Fruit fly (Drosophila melanogaster) whole organism, embryonic: ENCODE data around the gene mora.
A peak's percentile ranks its signal among the peaks of the same experiment; 100 is the strongest.

Experiments
- Atf6 ChIP-seq: fragments of 200-800 bp; sonication (Bioruptor generic); IDR thresholded peaks from 2 replicates; pipeline ENCODE4 v1.3.6; 2022; ENCODE audit warnings: missing biosample characterization, missing genetic modification characterization
- CG1024 ChIP-seq: fragments of 200-800 bp; sonication (Bioruptor generic); IDR thresholded peaks from 2 replicates; pipeline ENCODE4 v1.3.6; 2022; ENCODE audit warnings: missing biosample characterization, missing genetic modification characterization
- CG11093 ChIP-seq: fragments of 200-800 bp; sonication (Bioruptor generic); IDR thresholded peaks from 3 replicates; pipeline ENCODE4 v1.3.6; 2022; ENCODE audit warnings: missing biosample characterization, missing genetic modification characterization
- CG1233 ChIP-seq: fragments of 200-800 bp; sonication (Bioruptor generic); optimal IDR thresholded peaks from 4 replicates; lab custom pipeline; 2018; ENCODE audit warnings: missing biosample characterization, mild to moderate bottlenecking, missing genetic modification characterization
- CG12769 ChIP-seq: fragments of 200-800 bp; sonication (Bioruptor generic); optimal IDR thresholded peaks from 2 replicates; lab custom pipeline; 2019; ENCODE audit warnings: missing biosample characterization, mild to moderate bottlenecking, missing genetic modification characterization, moderate library complexity
- CG14014 ChIP-seq: fragments of 200-800 bp; sonication (Bioruptor generic); IDR thresholded peaks from 2 replicates; pipeline ENCODE4 v1.3.6; 2022; ENCODE audit warnings: missing biosample characterization, missing genetic modification characterization
- CG14710 ChIP-seq: fragments of 200-800 bp; sonication (Bioruptor generic); optimal IDR thresholded peaks from 3 replicates; lab custom pipeline; 2019; ENCODE audit warnings: missing biosample characterization, mild to moderate bottlenecking, missing genetic modification characterization, moderate library complexity
- CG15269 ChIP-seq: fragments of 200-800 bp; sonication (Bioruptor generic); optimal IDR thresholded peaks from 2 replicates; lab custom pipeline; 2018; ENCODE audit warnings: missing biosample characterization, mild to moderate bottlenecking, missing genetic modification characterization, moderate library complexity
- CG16813 ChIP-seq: fragments of 200-800 bp; sonication (Bioruptor generic); IDR thresholded peaks from 3 replicates; pipeline ENCODE4 v1.3.6; 2022; ENCODE audit warnings: missing biosample characterization, missing genetic modification characterization; ENCODE audit not compliant: partially characterized antibody
- CG17802 ChIP-seq: fragments of 200-800 bp; sonication (Bioruptor generic); optimal IDR thresholded peaks from 2 replicates; lab custom pipeline; 2018; ENCODE audit warnings: missing biosample characterization, mild to moderate bottlenecking, missing genetic modification characterization, moderate library complexity
- CG2678 ChIP-seq: fragments of 200-800 bp; sonication (Bioruptor generic); optimal IDR thresholded peaks from 3 replicates; lab custom pipeline; 2019; ENCODE audit warnings: missing biosample characterization, mild to moderate bottlenecking, missing genetic modification characterization, moderate library complexity
- CG31388 ChIP-seq: fragments of 200-800 bp; sonication (Bioruptor generic); optimal IDR thresholded peaks from 2 replicates; lab custom pipeline; 2016; ENCODE audit warnings: missing biosample characterization, missing genetic modification characterization
- CG32532 ChIP-seq: fragments of 200-800 bp; sonication (Bioruptor generic); IDR thresholded peaks from 2 replicates; pipeline ENCODE4 v1.3.6; 2022; ENCODE audit warnings: missing biosample characterization, missing genetic modification characterization
- CG32767 ChIP-seq: fragments of 200-800 bp; sonication (Bioruptor generic); IDR thresholded peaks from 2 replicates; pipeline ENCODE4 v1.3.6; 2022; ENCODE audit warnings: missing biosample characterization, missing genetic modification characterization
- CG34376 ChIP-seq: fragments of 200-800 bp; sonication (Bioruptor generic); optimal IDR thresholded peaks from 2 replicates; lab custom pipeline; 2018; ENCODE audit warnings: missing biosample characterization, mild to moderate bottlenecking, missing genetic modification characterization
- CG3838 ChIP-seq: fragments of 200-800 bp; sonication (Bioruptor generic); optimal IDR thresholded peaks from 3 replicates; lab custom pipeline; 2016; ENCODE audit warnings: missing biosample characterization, missing genetic modification characterization
- CG3847 ChIP-seq: fragments of 200-800 bp; sonication (Bioruptor generic); IDR thresholded peaks from 2 replicates; pipeline ENCODE4 v1.3.6; 2022; ENCODE audit warnings: missing biosample characterization, missing genetic modification characterization
- CG4328 ChIP-seq: fragments of 200-800 bp; sonication (Bioruptor generic); optimal IDR thresholded peaks from 3 replicates; lab custom pipeline; 2017; ENCODE audit warnings: missing biosample characterization, missing genetic modification reagents, missing genetic modification characterization
- CG4707 ChIP-seq: fragments of 200-800 bp; sonication (Bioruptor generic); optimal IDR thresholded peaks from 2 replicates; lab custom pipeline; 2018; ENCODE audit warnings: missing biosample characterization, mild to moderate bottlenecking, missing genetic modification characterization, moderate library complexity
- CG7357 ChIP-seq: fragments of 200-800 bp; sonication (Bioruptor generic); IDR thresholded peaks from 3 replicates; pipeline ENCODE4 v1.3.6; 2022; ENCODE audit warnings: missing biosample characterization, missing genetic modification characterization
- CG9727 ChIP-seq: fragments of 200-800 bp; sonication (Bioruptor generic); optimal IDR thresholded peaks from 3 replicates; lab custom pipeline; 2017; ENCODE audit warnings: missing biosample characterization, mild to moderate bottlenecking, missing genetic modification characterization
- Deaf1 ChIP-seq: fragments of 200-800 bp; optimal IDR thresholded peaks from 3 replicates; lab custom pipeline; 2019; ENCODE audit warnings: missing biosample characterization, mild to moderate bottlenecking, missing genetic modification characterization, moderate library complexity
- Doc3 ChIP-seq: fragments of 200-800 bp; sonication (Bioruptor generic); IDR thresholded peaks from 3 replicates; pipeline ENCODE4 v1.3.6; 2022; ENCODE audit warnings: missing biosample characterization, missing genetic modification characterization; ENCODE audit not compliant: partially characterized antibody
- Fer1 ChIP-seq: fragments of 200-800 bp; sonication (Bioruptor generic); optimal IDR thresholded peaks from 2 replicates; lab custom pipeline; 2017; ENCODE audit warnings: missing biosample characterization, mild to moderate bottlenecking, missing genetic modification characterization
- HHEX ChIP-seq: fragments of 200-800 bp; sonication (Bioruptor generic); optimal IDR thresholded peaks from 3 replicates; lab custom pipeline; 2017; ENCODE audit warnings: missing biosample characterization, mild to moderate bottlenecking, missing genetic modification characterization, missing genetic modification reagents
- HLHmδ ChIP-seq: fragments of 200-800 bp; sonication (Bioruptor generic); optimal IDR thresholded peaks from 2 replicates; lab custom pipeline; 2018; ENCODE audit warnings: missing biosample characterization, mild to moderate bottlenecking, missing genetic modification characterization, moderate library complexity
- Lpt ChIP-seq: fragments of >200 bp; optimal IDR thresholded peaks from 2 replicates; lab custom pipeline; 2018; ENCODE audit warnings: missing biosample characterization, missing genetic modification characterization
- MTF-1 ChIP-seq: fragments of 200-800 bp; sonication (Bioruptor generic); optimal IDR thresholded peaks from 2 replicates; lab custom pipeline; 2018; ENCODE audit warnings: missing biosample characterization, mild to moderate bottlenecking, missing genetic modification characterization, borderline replicate concordance
- Nf-YB ChIP-seq: fragments of 200-800 bp; sonication (Bioruptor generic); optimal IDR thresholded peaks from 3 replicates; lab custom pipeline; 2019; ENCODE audit warnings: missing biosample characterization, mild to moderate bottlenecking, missing genetic modification characterization, moderate library complexity
- Pdp1 ChIP-seq, 2 experiments: fragments of 200-800 bp; sonication (Bioruptor generic); optimal IDR thresholded peaks; 3 replicates each; lab custom pipeline; 2016; ENCODE audit warnings: missing biosample characterization in 2 of 2, missing genetic modification characterization in 2 of 2, mild to moderate bottlenecking in 1 of 2, moderate library complexity in 1 of 2
- Ptx1 ChIP-seq: fragments of 200-800 bp; sonication (Bioruptor generic); IDR thresholded peaks from 2 replicates; pipeline ENCODE4 v1.3.6; 2022; ENCODE audit warnings: missing biosample characterization, missing genetic modification characterization
- Rx ChIP-seq: fragments of 200-800 bp; sonication (Bioruptor generic); IDR thresholded peaks from 2 replicates; pipeline ENCODE4 v1.3.6; 2022; ENCODE audit warnings: missing biosample characterization, missing genetic modification characterization
- Sox100B ChIP-seq: fragments of 200-800 bp; sonication (Bioruptor generic); optimal IDR thresholded peaks from 3 replicates; lab custom pipeline; 2018; ENCODE audit warnings: missing biosample characterization, mild to moderate bottlenecking, missing genetic modification characterization
- Sry-δ ChIP-seq: fragments of 200-800 bp; sonication (Bioruptor generic); optimal IDR thresholded peaks from 2 replicates; lab custom pipeline; 2016; ENCODE audit warnings: missing biosample characterization, missing genetic modification characterization
- Ssrp ChIP-seq: fragments of 200-800 bp; sonication (Bioruptor generic); optimal IDR thresholded peaks from 2 replicates; lab custom pipeline; 2018; ENCODE audit warnings: missing biosample characterization, mild to moderate bottlenecking, missing genetic modification characterization, moderate library complexity
- Tbp ChIP-seq: fragments of >200 bp; optimal IDR thresholded peaks from 2 replicates; lab custom pipeline; 2018; ENCODE audit warnings: missing biosample characterization, missing genetic modification characterization
- aop ChIP-seq: fragments of 200-800 bp; sonication (Bioruptor generic); IDR thresholded peaks from 2 replicates; pipeline ENCODE4 v1.3.6; 2022; ENCODE audit warnings: missing biosample characterization, missing genetic modification characterization
- ara ChIP-seq: fragments of 200-800 bp; sonication (Bioruptor generic); IDR thresholded peaks from 2 replicates; pipeline ENCODE4 v1.3.6; 2022; ENCODE audit warnings: missing biosample characterization, missing genetic modification characterization
- cg ChIP-seq: fragments of 200-800 bp; sonication (Bioruptor generic); optimal IDR thresholded peaks from 3 replicates; lab custom pipeline; 2019; ENCODE audit warnings: missing biosample characterization, mild to moderate bottlenecking, missing genetic modification characterization, moderate library complexity
- fru ChIP-seq: fragments of >200 bp; optimal IDR thresholded peaks from 2 replicates; lab custom pipeline; 2017
- gsb-n ChIP-seq: fragments of 200-800 bp; sonication (Bioruptor generic); optimal IDR thresholded peaks from 3 replicates; lab custom pipeline; 2018; ENCODE audit warnings: missing biosample characterization, mild to moderate bottlenecking, missing genetic modification characterization
- knrl ChIP-seq: fragments of 200-800 bp; sonication (Bioruptor generic); IDR thresholded peaks from 3 replicates; pipeline ENCODE4 v1.3.6; 2022; ENCODE audit warnings: missing biosample characterization, missing genetic modification characterization; ENCODE audit not compliant: partially characterized antibody
- nau ChIP-seq: fragments of 200-800 bp; sonication (Bioruptor generic); optimal IDR thresholded peaks from 3 replicates; lab custom pipeline; 2017; ENCODE audit warnings: missing biosample characterization, mild to moderate bottlenecking, missing genetic modification characterization, missing genetic modification reagents
- pita ChIP-seq: fragments of 200-800 bp; sonication (Bioruptor generic); optimal IDR thresholded peaks from 2 replicates; lab custom pipeline; 2017; ENCODE audit warnings: missing biosample characterization, mild to moderate bottlenecking, missing genetic modification characterization
- schlank ChIP-seq: fragments of 200-800 bp; sonication (Bioruptor generic); optimal IDR thresholded peaks from 2 replicates; lab custom pipeline; 2018; ENCODE audit warnings: missing biosample characterization, mild to moderate bottlenecking, missing genetic modification characterization
- scrt ChIP-seq: fragments of 200-800 bp; sonication (Bioruptor generic); optimal IDR thresholded peaks from 2 replicates; lab custom pipeline; 2018; ENCODE audit warnings: missing biosample characterization, mild to moderate bottlenecking, missing genetic modification characterization, moderate library complexity
- sd ChIP-seq: fragments of 200-800 bp; sonication (Bioruptor generic); optimal IDR thresholded peaks from 3 replicates; lab custom pipeline; 2018; ENCODE audit warnings: missing biosample characterization, mild to moderate bottlenecking, missing genetic modification characterization, moderate library complexity
- sug ChIP-seq: fragments of 200-800 bp; optimal IDR thresholded peaks from 2 replicates; lab custom pipeline; 2019; ENCODE audit warnings: missing biosample characterization, mild to moderate bottlenecking, missing genetic modification characterization, moderate library complexity
- tna ChIP-seq: fragments of 200-800 bp; sonication (Bioruptor generic); IDR thresholded peaks from 2 replicates; pipeline ENCODE4 v1.3.6; 2022; ENCODE audit warnings: missing biosample characterization, missing genetic modification characterization; ENCODE audit not compliant: partially characterized antibody
- usp ChIP-seq: fragments of >200 bp; optimal IDR thresholded peaks from 2 replicates; lab custom pipeline; 2017; ENCODE audit warnings: missing biosample characterization, missing genetic modification characterization
- z ChIP-seq: fragments of 200-800 bp; sonication (Bioruptor generic); IDR thresholded peaks from 3 replicates; pipeline ENCODE4 v1.3.6; 2022; ENCODE audit warnings: missing biosample characterization, missing genetic modification characterization

The mora gene

dm6 chr3R:24148838-24149237 lies 37.3 kb upstream of the mora start, which contains the start of gene Slimp (continued):
- no peak for TF ChIP-seq z
- no peak for TF ChIP-seq CG7357
- no peak for TF ChIP-seq HLHmδ
- no peak for TF ChIP-seq Lpt (GFP tag; lab: Kevin White, UChicago)
- no peak for TF ChIP-seq Sry-δ
- no peak for TF ChIP-seq CG1024 (GFP tag; lab: Robert Waterston, UW)
- no peak for TF ChIP-seq gsb-n (tag; lab: Kevin White, UChicago)
- no peak for TF ChIP-seq sd
- no peak for TF ChIP-seq CG15269 (tag; lab: Kevin White, UChicago)
- no peak for TF ChIP-seq CG3838
- TF ChIP-seq Tbp (GFP tag; lab: Kevin White, UChicago) = no peak
- TF ChIP-seq Deaf1 (tag; lab: Kevin White, UChicago) = no peak
- TF ChIP-seq schlank (tag; lab: Kevin White, UChicago) = no peak
- no peak for TF ChIP-seq CG12769 (tag; lab: Kevin White, UChicago)
- no peak for TF ChIP-seq Doc3 (GFP tag; lab: Robert Waterston, UW)
- peak; percentile 39 for TF ChIP-seq CG2678
- no peak for TF ChIP-seq Ssrp
- TF ChIP-seq Pdp1 (GFP tag; optimal IDR thresholded peaks at IDR 0.05; lab: Kevin White, UChicago) = no peak
- 0 out of 2 replicates have a peak, but pooled peaks have one; percentile 20 for TF ChIP-seq Ptx1 (GFP tag; lab: Robert Waterston, UW)
- TF ChIP-seq Atf6 (GFP tag; lab: Robert Waterston, UW) = no peak
- no peak for TF ChIP-seq HHEX (GFP tag; lab: Kevin White, UChicago)
- no peak for TF ChIP-seq CG34376 (GFP tag; lab: Kevin White, UChicago)
- no peak for TF ChIP-seq CG31388 (GFP tag; lab: Kevin White, UChicago)
- TF ChIP-seq CG32767 (GFP tag; lab: Robert Waterston, UW) = no peak
- TF ChIP-seq Nf-YB (GFP tag; lab: Kevin White, UChicago) = no peak
- TF ChIP-seq CG11093 = no peak
- TF ChIP-seq ara (GFP tag; lab: Robert Waterston, UW) = no peak
- TF ChIP-seq Rx (GFP tag; lab: Robert Waterston, UW) = no peak
- TF ChIP-seq fru (lab: Kevin White, UChicago) = no peak
- no peak for TF ChIP-seq CG4707 (GFP tag; lab: Kevin White, UChicago)
- peak; percentile 13 for TF ChIP-seq Fer1 (GFP tag; lab: Kevin White, UChicago)
- no peak for TF ChIP-seq CG32532
- TF ChIP-seq CG9727 (GFP tag; lab: Kevin White, UChicago) = no peak
- TF ChIP-seq CG3847 (GFP tag; lab: Robert Waterston, UW) = peak; percentile 5; the same call in 1 of the 2 replicates
- TF ChIP-seq CG14014 (GFP tag; lab: Robert Waterston, UW) = no peak
- TF ChIP-seq usp = no peak
- no peak for TF ChIP-seq CG4328 (GFP tag; lab: Kevin White, UChicago)
- no peak for TF ChIP-seq cg (GFP tag; lab: Kevin White, UChicago)
- TF ChIP-seq nau (GFP tag; lab: Kevin White, UChicago) = no peak
- TF ChIP-seq knrl (GFP tag; lab: Robert Waterston, UW) = 0 out of 3 replicates have a peak, but pooled peaks have one; percentile 17
- no peak for TF ChIP-seq pita (GFP tag; lab: Kevin White, UChicago)
- TF ChIP-seq MTF-1 (GFP tag; lab: Kevin White, UChicago) = no peak
- no peak for TF ChIP-seq Sox100B (GFP tag; lab: Kevin White, UChicago)
- no peak for TF ChIP-seq CG16813
- TF ChIP-seq aop = no peak
- no peak for TF ChIP-seq tna (GFP tag; lab: Robert Waterston, UW)
- TF ChIP-seq sug (tag; lab: Kevin White, UChicago) = peak; percentile 21
- TF ChIP-seq CG17802 (tag; lab: Kevin White, UChicago) = no peak
- no peak for TF ChIP-seq CG1233 (GFP tag; lab: Kevin White, UChicago)
- peak; percentile 31 for TF ChIP-seq CG14710
- TF ChIP-seq scrt (GFP tag; lab: Kevin White, UChicago) = no peak
